Worm (Caenorhabditis elegans) whole organism, young adult: ENCODE results near the gene ints-13.

ENCODE experiments used
- B0019.2 ChIP-seq: fragments of 200-800 bp; sonication (Bioruptor generic); conservative IDR thresholded peaks from 2 replicates; pipeline ENCODE4 v1.3.6; 2022; ENCODE audit warnings: missing genetic modification reagents, missing genetic modification characterization, missing compliant biosample characterization
- D2030.7 ChIP-seq: fragments of 200-800 bp; sonication (Bioruptor generic); IDR thresholded peaks from 2 replicates; pipeline ENCODE4 v1.3.6; 2022; ENCODE audit warnings: missing genetic modification reagents, missing genetic modification characterization, missing compliant biosample characterization
- F10E7.11 ChIP-seq: sonication (generic microtip); optimal IDR thresholded peaks from 2 replicates; lab custom pipeline; 2017; ENCODE audit warnings: mild to moderate bottlenecking, missing genetic modification characterization, moderate library complexity, missing compliant biosample characterization
- F23B12.7 ChIP-seq: sonication (generic microtip); optimal IDR thresholded peaks from 2 replicates; lab custom pipeline; 2017; ENCODE audit warnings: missing genetic modification characterization, mild to moderate bottlenecking, missing compliant biosample characterization, antibody characterized with exemption, moderate library complexity; ENCODE audit not compliant: insufficient read depth
- F37B4.10 ChIP-seq: fragments of 200-800 bp; sonication (Bioruptor generic); IDR thresholded peaks from 2 replicates; pipeline ENCODE4 v1.3.6; 2022; ENCODE audit warnings: missing genetic modification characterization, missing compliant biosample characterization
- F52B5.7 ChIP-seq: sonication (generic microtip); optimal IDR thresholded peaks from 2 replicates; lab custom pipeline; 2016; ENCODE audit warnings: mild to moderate bottlenecking, missing genetic modification characterization, missing compliant biosample characterization
- K11D2.4 ChIP-seq: fragments of 200-800 bp; sonication (Bioruptor generic); IDR thresholded peaks from 2 replicates; pipeline ENCODE4 v1.3.6; 2022; ENCODE audit warnings: missing genetic modification reagents, missing genetic modification characterization, missing compliant biosample characterization
- Y56A3A.18 ChIP-seq: fragments of 200-800 bp; sonication (Bioruptor generic); IDR thresholded peaks from 2 replicates; pipeline ENCODE4 v1.3.6; 2022; ENCODE audit warnings: missing genetic modification reagents, missing genetic modification characterization, missing compliant biosample characterization
- Y67H2A.10 ChIP-seq: fragments of 200-800 bp; sonication (Bioruptor generic); conservative IDR thresholded peaks from 2 replicates; pipeline ENCODE4 v1.3.6; 2022; ENCODE audit warnings: missing genetic modification reagents, missing genetic modification characterization, missing compliant biosample characterization
- Y79H2A.3 ChIP-seq: fragments of 200-800 bp; sonication (Bioruptor generic); conservative IDR thresholded peaks from 2 replicates; pipeline ENCODE4 v1.3.6; 2022; ENCODE audit warnings: missing genetic modification reagents, missing genetic modification characterization, missing compliant biosample characterization
- atf-7 ChIP-seq: sonication (generic microtip); optimal IDR thresholded peaks from 2 replicates; lab custom pipeline; 2017; ENCODE audit warnings: mild to moderate bottlenecking, missing genetic modification characterization, missing compliant biosample characterization
- athp-1 ChIP-seq: sonication (generic microtip); optimal IDR thresholded peaks from 2 replicates; lab custom pipeline; 2017; ENCODE audit warnings: mild to moderate bottlenecking, missing genetic modification characterization, missing compliant biosample characterization
- ceh-40 ChIP-seq: fragments of 200-800 bp; sonication (Bioruptor generic); IDR thresholded peaks from 2 replicates; pipeline ENCODE4 v1.3.6; 2022; ENCODE audit warnings: missing genetic modification characterization, missing compliant biosample characterization
- chd-7 ChIP-seq: sonication (generic microtip); optimal IDR thresholded peaks from 2 replicates; lab custom pipeline; 2016; ENCODE audit warnings: mild to moderate bottlenecking, missing genetic modification characterization, moderate library complexity, missing compliant biosample characterization
- die-1 ChIP-seq: sonication (generic microtip); optimal IDR thresholded peaks from 2 replicates; lab custom pipeline; 2016; ENCODE audit warnings: missing genotype, mild to moderate bottlenecking, missing genetic modification characterization, missing compliant biosample characterization
- dox-1 ChIP-seq: fragments of 200-800 bp; sonication (Bioruptor generic); IDR thresholded peaks from 2 replicates; pipeline ENCODE4 v1.3.6; 2022; ENCODE audit warnings: missing genetic modification reagents, missing genetic modification characterization, missing compliant biosample characterization
- ets-4 ChIP-seq: fragments of 200-800 bp; sonication (Bioruptor generic); optimal IDR thresholded peaks from 2 replicates; lab custom pipeline; 2018; ENCODE audit warnings: mild to moderate bottlenecking, missing genetic modification characterization, missing compliant biosample characterization
- gei-17 ChIP-seq: fragments of 200-800 bp; sonication (Bioruptor generic); optimal IDR thresholded peaks from 2 replicates; lab custom pipeline; 2018; ENCODE audit warnings: mild to moderate bottlenecking, missing genetic modification characterization, missing compliant biosample characterization
- hlh-12 ChIP-seq: sonication (generic microtip); optimal IDR thresholded peaks from 2 replicates; lab custom pipeline; 2016; ENCODE audit warnings: missing genetic modification characterization, missing compliant biosample characterization
- lir-1 ChIP-seq: fragments of 200-800 bp; sonication (Bioruptor generic); conservative IDR thresholded peaks from 2 replicates; pipeline ENCODE4 v1.3.6; 2022; ENCODE audit warnings: missing genetic modification reagents, missing genetic modification characterization, missing compliant biosample characterization
- madf-6 ChIP-seq: fragments of 200-800 bp; sonication (Bioruptor generic); IDR thresholded peaks from 2 replicates; pipeline ENCODE4 v1.3.6; 2022; ENCODE audit warnings: missing genetic modification reagents, missing genetic modification characterization, missing compliant biosample characterization
- madf-8 ChIP-seq: fragments of 200-800 bp; sonication (Bioruptor generic); conservative IDR thresholded peaks from 2 replicates; pipeline ENCODE4 v1.3.6; 2022; ENCODE audit warnings: missing genetic modification reagents, missing genetic modification characterization, missing compliant biosample characterization
- mxl-1 ChIP-seq: sonication (generic microtip); optimal IDR thresholded peaks from 2 replicates; lab custom pipeline; 2016; ENCODE audit warnings: missing genetic modification characterization, missing compliant biosample characterization
- nfya-2 ChIP-seq: fragments of 200-800 bp; sonication (Bioruptor generic); IDR thresholded peaks from 2 replicates; pipeline ENCODE4 v1.3.6; 2022; ENCODE audit warnings: missing genetic modification reagents, missing genetic modification characterization, missing compliant biosample characterization
- nfyb-1 ChIP-seq: fragments of 200-800 bp; sonication (Bioruptor generic); IDR thresholded peaks from 2 replicates; pipeline ENCODE4 v1.3.6; 2022; ENCODE audit warnings: missing genetic modification reagents, missing genetic modification characterization, missing compliant biosample characterization
- nhr-179 ChIP-seq: sonication (generic microtip); optimal IDR thresholded peaks from 2 replicates; lab custom pipeline; 2016; ENCODE audit warnings: mild to moderate bottlenecking, missing genetic modification characterization, missing compliant biosample characterization
- rcor-1 ChIP-seq: fragments of 200-800 bp; sonication (Bioruptor generic); IDR thresholded peaks from 2 replicates; pipeline ENCODE4 v1.3.6; 2022; ENCODE audit warnings: missing genetic modification reagents, missing genetic modification characterization, missing compliant biosample characterization
- rpc-1 ChIP-seq, 2 experiments: fragments of 150-350 bp in 1 of 2; sonication (generic microtip) in 1 of 2; optimal IDR thresholded peaks; 2 replicates each; lab custom pipeline; 2014 to 2018; ENCODE audit warnings: missing biosample characterization in 1 of 2, missing genetic modification characterization in 1 of 2, missing genetic modification reagents in 1 of 2, missing genotype in 1 of 2
- snpc-4 ChIP-seq, 5 experiments: fragments of 150-350 bp in 1 of 5; sonication (generic microtip) in 4 of 5; optimal IDR thresholded peaks; 2 replicates each; lab custom pipeline; 2014 to 2018; ENCODE audit warnings: missing genetic modification characterization in 5 of 5, missing biosample characterization in 3 of 5, antibody characterized with exemption in 2 of 5, mild to moderate bottlenecking in 2 of 5, missing compliant biosample characterization in 2 of 5, missing genotype in 2 of 5, moderate library complexity in 2 of 5, missing genetic modification reagents in 1 of 5
- tbp1 ChIP-seq: fragments of 200-800 bp; sonication (Bioruptor generic); optimal IDR thresholded peaks from 2 replicates; lab custom pipeline; 2018; ENCODE audit warnings: mild to moderate bottlenecking, missing genetic modification characterization, missing compliant biosample characterization
- unc-130 ChIP-seq: sonication (generic microtip); optimal IDR thresholded peaks from 2 replicates; lab custom pipeline; 2016; ENCODE audit warnings: missing genetic modification reagents, missing genetic modification characterization, missing compliant biosample characterization
- ztf-18 ChIP-seq: sonication (generic microtip); optimal IDR thresholded peaks from 2 replicates; lab custom pipeline; 2016; ENCODE audit warnings: missing genotype, mild to moderate bottlenecking, missing genetic modification characterization, missing compliant biosample characterization
- ztf-6 ChIP-seq: fragments of 200-800 bp; sonication (Bioruptor generic); IDR thresholded peaks from 2 replicates; pipeline ENCODE4 v1.3.6; 2022; ENCODE audit warnings: missing genetic modification reagents, missing genetic modification characterization, missing compliant biosample characterization

Gene ints-13

ce11 chrIV:207885-208284, 29.4 kb downstream of the ints-13 start, which contains the start of gene Y38C1AA.1:
TSS of gene Y38C1AA.1 (plus strand) at chrIV:208185.
- no peak for TF ChIP-seq D2030.7 (GFP tag; lab: Robert Waterston, UW)
- TF ChIP-seq tbp1: no peak
- TF ChIP-seq ztf-18 (tag; lab: Kevin White, UChicago): no peak
- TF ChIP-seq, all 124 proteins: peak for 0

DNA sequence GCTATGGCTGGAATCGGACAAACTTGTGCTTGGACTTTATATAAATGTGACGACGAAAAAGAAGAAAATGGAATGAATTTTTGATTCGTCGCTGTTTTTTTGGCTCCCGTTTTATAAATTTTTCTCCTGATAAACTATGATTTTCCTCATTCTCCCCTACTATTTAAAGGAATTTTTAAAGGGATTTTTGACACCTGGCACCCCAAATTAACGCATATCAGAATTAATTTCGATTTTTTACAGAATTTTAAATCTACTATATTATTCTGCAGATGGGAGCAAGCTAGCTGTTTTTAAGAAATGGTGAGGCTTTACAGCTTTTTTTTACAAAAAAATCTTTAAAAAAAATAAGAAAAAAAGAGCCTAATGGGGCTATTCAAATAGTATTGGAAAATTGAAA, 32.3 kb downstream of the ints-13 start, which contains the start of gene coa-1:
Gene coa-1, plus strand, starts transcription at position 301 of the 400 bp plus-strand sequence.
- TF ChIP-seq F10E7.11 (tag; lab: Kevin White, UChicago): no peak
- TF ChIP-seq Y67H2A.10 (GFP tag; lab: Robert Waterston, UW): no peak
- no peak for TF ChIP-seq atf-7 (tag; lab: Kevin White, UChicago)
- no peak for TF ChIP-seq unc-130
- no peak for TF ChIP-seq Y79H2A.3 (GFP tag; lab: Robert Waterston, UW)
- TF ChIP-seq lir-1 (GFP tag; lab: Robert Waterston, UW): no peak
- TF ChIP-seq snpc-4 (GFP tag; optimal IDR thresholded peaks at IDR 0.05; lab: Kevin White, UChicago): no peak
- TF ChIP-seq snpc-4 (tag; optimal IDR thresholded peaks at IDR 0.05; lab: Kevin White, UChicago): no peak
- no peak for TF ChIP-seq K11D2.4
- TF ChIP-seq B0019.2 (GFP tag; lab: Robert Waterston, UW): no peak
- no peak for TF ChIP-seq nfyb-1 (GFP tag; lab: Robert Waterston, UW)
- TF ChIP-seq Y56A3A.18 (GFP tag; lab: Robert Waterston, UW): no peak
- TF ChIP-seq dox-1 (GFP tag; lab: Robert Waterston, UW): no peak
- no peak for TF ChIP-seq rcor-1 (GFP tag; lab: Robert Waterston, UW)
- no peak for TF ChIP-seq mxl-1 (tag; lab: Kevin White, UChicago)
- no peak for TF ChIP-seq rpc-1 (optimal IDR thresholded peaks at IDR 0.05; lab: Kevin White, UChicago)
- no peak for TF ChIP-seq rpc-1 (tag; optimal IDR thresholded peaks at IDR 0.05; lab: Kevin White, UChicago)
- TF ChIP-seq die-1 (tag; lab: Kevin White, UChicago): no peak
- TF ChIP-seq madf-8: no peak

DNA sequence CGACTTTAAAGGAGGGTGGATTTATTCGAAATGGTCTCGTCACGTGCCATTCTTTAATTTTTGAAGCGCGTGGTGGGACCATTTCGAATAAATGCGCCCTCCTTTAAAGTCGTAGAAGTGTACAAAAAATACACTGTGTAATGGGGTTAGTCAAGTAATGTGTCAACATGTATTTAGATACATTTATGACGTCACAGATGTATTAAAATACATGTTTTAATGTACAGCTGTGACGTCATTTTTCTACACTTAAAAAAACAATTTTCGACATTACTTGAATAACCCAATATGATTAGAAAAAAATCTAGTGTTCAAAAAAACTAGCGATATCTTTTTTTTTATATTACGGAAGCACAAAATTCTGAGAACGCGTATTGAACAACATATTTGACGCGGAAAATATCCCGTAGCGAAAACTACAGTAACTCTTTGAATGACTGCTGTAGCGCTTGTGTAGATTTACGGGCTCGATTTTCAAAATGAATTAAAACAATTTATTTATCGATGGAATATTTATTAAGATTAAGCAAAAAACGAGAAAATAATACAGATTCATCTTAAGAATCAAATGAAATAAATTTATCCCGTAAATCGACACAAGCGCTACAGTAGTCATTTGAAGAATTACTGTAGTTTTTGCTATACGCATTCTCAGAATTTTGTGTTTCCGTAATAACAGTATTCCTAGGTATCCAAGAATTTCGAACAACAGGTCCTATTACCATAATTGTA, 34.2 kb downstream of the ints-13 start, which contains the start of gene gfrp-1:
Gene gfrp-1, plus strand, starts transcription at position 682 of the 732 bp plus-strand sequence.
- TF ChIP-seq gei-17 (GFP tag; lab: Kevin White, UChicago) (no peak), F23B12.7 (tag; lab: Kevin White, UChicago) (no peak), ztf-6 (GFP tag; lab: Robert Waterston, UW) (no peak), nhr-179 (tag; lab: Kevin White, UChicago) (no peak), Y79H2A.3 (GFP tag; lab: Robert Waterston, UW) (no peak), madf-6 (GFP tag; lab: Robert Waterston, UW) (no peak), nfya-2 (no peak), F52B5.7 (tag; lab: Kevin White, UChicago) (no peak), chd-7 (tag; lab: Kevin White, UChicago) (no peak), snpc-4 (GFP tag; optimal IDR thresholded peaks at IDR 0.05; lab: Kevin White, UChicago) (no peak), snpc-4 (tag; optimal IDR thresholded peaks at IDR 0.05; lab: Kevin White, UChicago) (no peak), ets-4 (GFP tag; lab: Kevin White, UChicago) (no peak), athp-1 (no peak), F10E7.11 (tag; lab: Kevin White, UChicago) (no peak), ceh-40 (no peak), F37B4.10 (GFP tag; lab: Robert Waterston, UW) (no peak), hlh-12 (tag; lab: Kevin White, UChicago) (no peak)
- TF ChIP-seq, all 124 proteins: peak for 0
